Worm (Caenorhabditis elegans): ENCODE measurements around the gene T26H5.10.

DNA sequence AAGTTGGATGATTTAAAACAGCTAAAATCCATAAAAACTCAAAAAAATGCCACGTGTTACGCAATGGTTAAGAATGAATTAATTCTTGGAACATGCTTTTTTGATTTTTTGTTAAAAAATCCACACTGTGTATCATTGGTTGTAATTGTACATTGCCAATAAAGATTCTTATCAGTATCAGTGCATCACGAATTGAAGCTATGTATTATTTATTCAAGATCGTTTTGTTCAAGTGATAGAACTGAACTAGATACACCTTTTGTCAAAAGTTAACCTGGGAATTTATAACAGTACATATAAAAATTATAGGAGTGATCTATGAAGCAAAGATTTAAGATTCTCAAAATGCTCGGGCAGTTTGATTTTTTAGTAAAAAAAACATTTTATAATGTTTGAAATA is 9.0 kb downstream of the T26H5.10 start:
- TF ChIP-seq mep-1 (tag; optimal IDR thresholded peaks at IDR 0.05) (no peak), sptf-1 (tag; optimal IDR thresholded peaks at IDR 0.05) (no peak), jun-1 (tag; optimal IDR thresholded peaks at IDR 0.05) (no peak), C34B4.2 (tag; optimal IDR thresholded peaks at IDR 0.05) (no peak), ztf-4 (tag; optimal IDR thresholded peaks at IDR 0.05) (no peak), fkh-8 (tag; optimal IDR thresholded peaks at IDR 0.05) (no peak), ama-1 (optimal IDR thresholded peaks at IDR 0.05) (no peak), tbx-2 (tag; optimal IDR thresholded peaks at IDR 0.05) (no peak), sox-4 (tag; optimal IDR thresholded peaks at IDR 0.05) (no peak), unc-62 (GFP tag; optimal IDR thresholded peaks at IDR 0.05) (no peak), hpl-2 (GFP tag; optimal IDR thresholded peaks at IDR 0.05) (no peak), nhr-84 (tag; optimal IDR thresholded peaks at IDR 0.05) (no peak)

Measured in whole organism, L1 larva.